Worm (Caenorhabditis elegans): ENCODE data around the gene msp-78.

The msp-78 gene

DNA sequence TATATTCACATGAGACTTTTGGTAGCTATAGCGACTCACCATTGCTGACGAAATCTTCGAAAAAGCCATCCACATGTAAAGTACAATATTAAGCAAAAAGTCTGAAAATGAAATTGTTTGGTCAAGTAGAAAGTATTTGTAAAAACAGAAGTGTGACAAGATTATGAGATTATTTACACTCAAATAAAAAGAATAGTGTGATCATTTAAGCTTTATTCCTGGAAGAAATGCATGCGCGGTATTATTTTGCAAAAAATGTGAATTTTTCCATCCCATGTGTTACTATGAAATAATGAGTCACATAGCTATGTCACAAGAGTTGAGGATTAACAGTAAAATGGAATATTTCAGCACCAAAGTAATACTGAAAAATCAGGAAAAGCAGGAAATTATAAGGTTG is 40.8 kb downstream of the msp-78 start, which contains the start of gene dct-15:
Gene dct-15, minus strand, starts transcription at position 101 of the 400 bp plus-strand sequence.
- no peak for TF ChIP-seq nhr-6 (tag; optimal IDR thresholded peaks at IDR 0.05)
- TF ChIP-seq ztf-11 (tag; optimal IDR thresholded peaks at IDR 0.05): no peak
- TF ChIP-seq peb-1 (tag; optimal IDR thresholded peaks at IDR 0.05): no peak
- TF ChIP-seq Y55F3AM.14 (GFP tag; optimal IDR thresholded peaks at IDR 0.05): no peak
- no peak for TF ChIP-seq aly-2 (tag; optimal IDR thresholded peaks at IDR 0.05)
- TF ChIP-seq elt-3 (tag; optimal IDR thresholded peaks at IDR 0.05): no peak
- TF ChIP-seq sma-9 (GFP tag; optimal IDR thresholded peaks at IDR 0.05): no peak
- TF ChIP-seq sma-9 (tag; optimal IDR thresholded peaks at IDR 0.05): no peak
- no peak for TF ChIP-seq zag-1 (tag; optimal IDR thresholded peaks at IDR 0.05)
- TF ChIP-seq nhr-25 (tag; optimal IDR thresholded peaks at IDR 0.05): no peak
- TF ChIP-seq dmd-4 (tag; optimal IDR thresholded peaks at IDR 0.05): no peak
- no peak for TF ChIP-seq sma-3 (GFP tag; optimal IDR thresholded peaks at IDR 0.05)
- TF ChIP-seq mdl-1 (tag; optimal IDR thresholded peaks at IDR 0.05): no peak
- no peak for TF ChIP-seq skn-1 (tag; optimal IDR thresholded peaks at IDR 0.05)
- no peak for TF ChIP-seq alr-1 (tag; optimal IDR thresholded peaks at IDR 0.05)
- TF ChIP-seq ceh-16 (tag; optimal IDR thresholded peaks at IDR 0.05): no peak

DNA sequence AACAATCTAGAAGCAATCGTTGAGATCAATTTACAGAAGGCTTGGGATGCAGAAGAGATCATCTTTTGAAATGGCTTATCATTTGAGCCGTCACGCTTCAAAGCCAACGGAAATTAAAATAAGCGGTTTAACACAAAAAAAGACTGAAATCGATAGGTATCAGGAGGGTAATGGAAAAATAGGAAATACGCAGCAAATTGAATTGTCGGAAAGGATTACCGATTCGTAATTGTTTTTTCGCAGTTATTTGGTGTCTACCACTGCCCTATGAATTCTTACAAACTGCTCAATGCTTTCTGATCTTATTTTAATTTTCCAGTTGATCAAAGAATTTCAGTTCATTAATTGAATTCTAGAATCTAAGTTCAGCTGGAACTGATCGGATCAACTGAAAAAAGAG is 41.6 kb downstream of the msp-78 start:
- no peak for TF ChIP-seq nhr-129 (tag; optimal IDR thresholded peaks at IDR 0.05)

- no peak for TF ChIP-seq zag-1 (tag; optimal IDR thresholded peaks at IDR 0.05)
- TF ChIP-seq lsy-2 (tag; optimal IDR thresholded peaks at IDR 0.05): no peak
- TF ChIP-seq crh-2 (tag; optimal IDR thresholded peaks at IDR 0.05): no peak
- no peak for TF ChIP-seq mab-5 (tag; optimal IDR thresholded peaks at IDR 0.05)
- TF ChIP-seq lin-11 (tag; optimal IDR thresholded peaks at IDR 0.05): no peak
Measured at ce11 chrIV:9815432-9815831, 45.6 kb downstream of the msp-78 start, which contains the start of gene egl-20. Gene egl-20, minus strand, starts transcription at chrIV:9815532.
